Worm (Caenorhabditis elegans) whole organism, dauer: Measurements from ENCODE around the gene bus-8A.

Experiments used
- unc-62 ChIP-seq: sonication (generic microtip); optimal IDR thresholded peaks from 2 replicates; lab custom pipeline; 2017; ENCODE audit warnings: missing biosample characterization, missing genetic modification reagents, missing genetic modification characterization

bus-8A gene

DNA sequence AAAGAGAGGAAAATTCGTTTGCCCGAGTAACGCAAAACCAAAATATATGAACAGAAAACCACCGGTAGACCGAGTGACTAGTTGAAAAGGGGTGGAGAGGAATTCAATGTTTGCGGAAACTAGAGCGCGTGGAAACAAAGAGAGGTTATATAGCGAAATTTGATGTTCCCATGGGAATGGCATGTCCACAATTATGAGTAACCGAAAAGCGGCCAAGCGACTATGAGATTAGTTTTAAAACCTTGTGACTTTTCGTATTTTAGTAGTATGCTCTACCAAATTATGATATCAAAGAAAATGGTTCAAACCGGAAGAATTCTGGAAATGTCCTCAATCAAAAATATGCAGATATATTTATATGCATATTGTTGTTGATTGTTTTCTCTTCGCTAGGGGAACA is 20.0 kb downstream of the bus-8A start:
- TF ChIP-seq unc-62 (GFP tag; lab: Kevin White, UChicago): no peak

DNA sequence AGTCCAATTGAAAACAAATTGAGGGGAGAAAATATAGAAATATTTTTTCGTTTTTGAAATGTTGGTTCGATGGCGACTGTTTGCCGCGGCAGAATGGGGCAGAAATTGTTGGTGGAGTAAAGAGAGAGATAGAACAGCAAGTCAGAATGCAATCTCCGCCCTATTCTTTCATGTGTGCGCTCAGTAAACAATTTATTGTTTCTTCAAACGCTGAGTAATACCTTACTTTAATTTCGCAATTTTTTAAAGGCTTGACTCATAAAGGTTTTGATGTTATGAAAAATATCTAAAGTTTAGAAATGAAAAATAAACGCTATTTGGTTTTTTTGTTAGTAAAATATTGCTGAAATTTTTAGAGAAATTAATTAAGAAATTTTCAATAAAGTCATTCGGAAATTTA is 21.6 kb downstream of the bus-8A start:
- no peak for TF ChIP-seq unc-62 (GFP tag; lab: Kevin White, UChicago)

DNA sequence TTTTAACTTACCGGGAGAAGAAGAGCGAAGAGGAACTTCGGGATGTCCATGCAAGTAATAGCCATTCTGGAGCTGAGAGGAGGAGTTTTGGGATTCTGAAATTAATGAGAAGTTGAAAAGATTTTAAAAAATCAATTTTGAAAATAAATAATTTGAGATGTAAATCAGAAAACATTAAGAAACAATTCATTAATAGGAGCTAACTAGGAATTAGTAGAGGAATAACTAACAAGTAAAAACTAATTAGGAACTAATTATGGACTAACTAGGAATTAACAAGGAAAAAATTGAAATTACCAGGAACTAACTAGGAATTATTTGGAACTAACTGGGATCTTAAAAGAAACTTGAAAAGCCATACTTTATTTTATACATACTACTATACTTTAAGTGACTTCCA is 22.3 kb downstream of the bus-8A start, which contains the start of gene T23F2.4:
T23F2.4 (minus strand) TSS at position 101 of the 400 bp plus-strand sequence.
- TF ChIP-seq unc-62 (GFP tag; lab: Kevin White, UChicago): no peak

DNA sequence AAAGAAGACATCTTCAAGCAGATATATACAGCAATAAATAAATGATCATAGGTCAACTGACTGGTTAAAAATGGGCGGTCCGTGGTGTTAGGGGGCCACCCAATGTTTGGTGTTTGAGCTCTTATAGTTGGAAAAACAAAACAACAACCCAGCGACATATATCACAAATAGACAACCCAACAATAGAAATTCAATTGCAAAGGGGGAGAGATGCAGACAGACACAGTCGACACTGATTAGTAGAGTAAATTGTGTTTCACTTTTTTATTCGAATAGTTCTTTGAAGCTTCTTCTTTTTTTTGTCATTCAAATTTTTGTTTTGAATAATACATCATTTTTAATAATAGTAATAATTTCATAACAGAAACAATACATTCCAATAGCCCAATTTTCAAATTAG is 22.7 kb downstream of the bus-8A start:
- no peak for TF ChIP-seq unc-62 (GFP tag; lab: Kevin White, UChicago)

DNA sequence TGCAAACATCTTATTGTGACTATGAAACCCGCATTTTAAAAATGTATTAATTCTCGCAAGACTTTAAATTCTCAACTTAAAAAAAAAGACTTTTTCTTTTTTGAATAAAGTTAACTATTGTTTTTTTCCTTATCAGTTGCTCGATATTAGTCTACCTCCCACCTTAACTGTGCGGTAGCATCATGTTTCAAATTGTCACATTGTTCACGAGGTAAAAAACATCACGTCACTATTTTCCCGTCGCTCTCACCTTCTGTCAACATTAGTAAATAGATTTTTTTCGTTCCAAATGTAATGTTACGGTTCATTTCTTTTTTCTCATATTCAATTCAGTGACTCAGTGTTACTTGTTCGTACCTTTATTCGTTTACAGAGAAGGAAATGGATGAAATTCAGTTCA is 23.6 kb downstream of the bus-8A start:
- no peak for TF ChIP-seq unc-62 (GFP tag; lab: Kevin White, UChicago)

DNA sequence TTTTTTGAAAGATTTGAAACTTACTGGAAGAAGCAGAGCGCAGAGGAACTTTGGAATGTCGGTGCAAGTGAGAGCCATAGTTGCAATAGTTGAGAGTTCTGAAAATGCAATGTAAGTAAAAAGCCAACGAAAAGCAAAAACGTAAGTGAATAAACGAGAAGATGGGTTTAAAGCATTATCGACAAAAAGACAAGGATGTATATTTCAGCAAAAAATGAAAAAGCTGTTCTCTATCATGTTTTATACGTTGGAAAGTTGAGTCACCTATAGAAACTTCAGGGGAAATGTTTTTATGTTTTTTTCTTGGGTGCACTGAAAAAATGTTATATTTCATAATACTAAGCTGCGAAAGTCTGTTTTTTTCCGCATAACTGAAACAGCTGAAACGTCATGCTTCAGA is 24.3 kb downstream of the bus-8A start, which contains the start of gene T23F2.5:
T23F2.5 (minus strand) TSS at position 101 of the 400 bp plus-strand sequence.
- TF ChIP-seq unc-62 (GFP tag; lab: Kevin White, UChicago): no peak

DNA sequence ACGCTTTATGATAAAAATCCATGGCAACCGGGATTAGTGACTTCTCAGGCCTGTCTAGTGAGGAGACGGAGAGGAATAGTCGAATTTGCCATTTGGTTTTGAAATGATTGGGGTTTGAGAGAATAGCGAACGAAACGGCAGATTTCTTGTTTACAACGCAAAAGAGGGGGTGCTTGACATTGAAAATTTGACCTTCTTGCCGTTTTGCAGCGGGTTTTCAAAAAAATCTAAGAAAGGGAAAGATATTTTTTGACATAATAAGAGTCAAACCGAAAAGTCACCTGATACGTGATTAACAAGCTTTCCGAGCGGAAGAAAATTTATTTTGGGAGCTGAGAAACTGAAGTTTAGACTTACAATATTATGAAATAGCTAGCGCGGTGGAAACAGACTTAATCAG is 25.1 kb downstream of the bus-8A start:
- no peak for TF ChIP-seq unc-62 (GFP tag; lab: Kevin White, UChicago)

DNA sequence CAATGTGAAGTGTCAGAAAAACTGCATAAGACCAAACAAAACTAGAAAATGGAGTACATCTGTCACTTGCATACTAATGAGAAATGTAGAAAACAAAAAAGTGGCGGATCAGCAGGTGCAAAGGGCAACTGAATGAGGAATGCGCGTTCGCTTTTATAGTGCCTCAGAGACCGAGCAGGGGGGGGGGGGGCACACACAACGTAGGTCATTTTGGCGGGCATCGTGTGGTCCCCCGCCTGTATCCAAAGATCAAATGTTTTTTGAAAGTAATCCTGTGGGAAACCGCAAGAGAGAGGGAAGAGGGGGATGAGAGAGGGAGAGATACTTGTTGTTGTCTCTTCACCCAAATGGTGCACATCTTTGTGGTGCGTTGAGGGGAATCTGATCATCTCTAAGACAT is 25.6 kb downstream of the bus-8A start:
- no peak for TF ChIP-seq unc-62 (GFP tag; lab: Kevin White, UChicago)

DNA sequence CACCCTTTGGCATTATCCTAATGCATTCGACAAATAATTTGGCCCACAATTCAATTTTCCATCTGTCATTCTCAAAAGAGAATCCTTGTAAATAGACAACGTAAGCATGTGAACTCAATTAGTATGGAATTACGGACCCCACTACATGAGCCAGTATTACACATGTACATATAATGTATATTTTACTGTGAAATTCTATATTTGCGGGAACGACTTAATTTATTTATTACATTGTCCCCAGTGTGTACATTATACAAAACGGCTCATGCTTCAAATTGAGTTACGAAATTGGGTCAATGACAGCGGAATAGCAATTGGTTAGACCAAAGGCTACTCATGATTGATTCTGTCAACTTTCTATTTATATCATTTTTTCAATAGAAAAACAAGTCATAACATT is 26.9 kb downstream of the bus-8A start:
- TF ChIP-seq unc-62 (GFP tag; lab: Kevin White, UChicago): no peak

DNA sequence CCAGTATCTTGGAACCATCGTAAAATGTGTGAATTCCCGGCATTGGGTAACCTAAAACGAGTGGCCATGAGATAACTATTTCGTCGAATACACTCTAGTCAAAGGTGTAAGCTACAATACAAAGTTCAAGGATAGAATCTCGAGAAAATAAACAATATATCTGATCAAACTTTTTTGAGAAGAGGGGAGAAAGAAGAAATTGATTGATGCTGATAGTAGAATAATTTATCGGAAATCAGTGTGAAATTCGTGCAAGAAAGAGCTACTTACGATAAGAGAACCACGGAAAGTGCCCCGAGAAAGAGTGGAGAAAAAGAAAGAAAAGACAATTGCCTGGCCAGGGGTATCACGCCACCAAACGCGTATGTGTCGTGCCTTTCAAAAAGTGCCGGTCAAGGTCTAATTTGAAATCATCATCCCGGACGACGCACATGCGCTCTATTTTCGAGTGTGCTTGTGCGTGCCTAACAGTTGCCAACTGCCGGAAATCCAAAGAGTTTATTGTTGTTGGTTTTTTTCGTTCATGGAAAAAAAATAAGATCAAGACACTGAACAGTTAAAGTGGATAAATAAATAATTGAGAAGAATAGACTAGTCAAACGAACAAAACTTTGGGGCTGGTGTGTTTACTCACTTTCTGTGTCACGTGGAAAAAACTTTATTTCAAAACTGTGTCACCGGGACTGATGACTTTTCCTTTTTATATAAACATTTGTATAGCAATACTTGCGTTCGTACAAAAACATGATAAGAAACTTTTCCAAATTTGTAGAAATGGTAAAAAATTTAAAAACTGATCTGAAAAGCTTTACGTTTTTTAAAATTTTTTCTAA is 30.3 kb downstream of the bus-8A start, which contains the start of gene mboa-3:
mboa-3 (minus strand) TSS at position 51 of the 833 bp plus-strand sequence.
- TF ChIP-seq unc-62 (GFP tag; lab: Kevin White, UChicago): no peak

DNA sequence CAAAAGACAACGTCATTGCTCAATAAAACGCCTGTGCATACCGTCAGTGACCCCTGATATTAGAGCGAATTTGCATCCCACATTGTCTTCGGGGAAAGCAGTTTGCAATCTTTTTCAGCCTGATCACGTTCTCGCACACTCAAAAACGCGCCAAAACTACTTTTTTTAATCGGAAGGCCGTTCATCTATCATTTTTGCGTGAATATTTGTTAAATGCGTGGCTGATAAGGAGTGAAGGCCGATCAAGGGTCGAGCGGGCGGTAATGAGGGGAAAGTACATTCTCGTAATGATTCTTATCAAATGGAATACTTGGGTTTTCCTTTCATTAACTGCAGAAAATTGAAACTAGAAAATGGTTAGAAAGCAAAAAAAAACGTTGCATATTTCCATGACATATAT is 31.5 kb downstream of the bus-8A start:
- TF ChIP-seq unc-62 (GFP tag; lab: Kevin White, UChicago): no peak

DNA sequence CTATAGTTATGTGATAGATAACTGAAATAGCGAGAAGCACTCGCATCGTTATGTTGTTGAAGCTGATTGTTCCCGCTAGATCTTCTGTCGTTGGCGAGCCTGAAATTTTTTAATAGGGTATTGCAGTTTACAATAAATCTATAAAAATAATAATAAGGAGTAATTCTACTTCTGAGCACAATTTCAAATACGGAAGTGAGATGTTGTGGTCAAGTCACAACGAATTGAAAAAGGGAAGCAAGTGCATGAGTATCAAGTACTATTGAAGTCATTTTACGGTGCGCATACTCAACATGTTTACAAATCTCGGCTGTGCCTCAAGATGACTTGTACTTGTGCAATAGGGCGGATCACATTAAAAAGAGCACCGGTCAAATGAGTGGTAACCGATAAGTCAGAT is 45.7 kb downstream of the bus-8A start, which contains the start of gene lgx-1:
lgx-1 (minus strand) TSS at position 101 of the 400 bp plus-strand sequence.
- no peak for TF ChIP-seq unc-62 (GFP tag; lab: Kevin White, UChicago)
